Worm (Caenorhabditis elegans) whole organism, young adult: ENCODE measurements around the gene istr-1.
A peak's percentile ranks its signal among the peaks of the same experiment; 100 is the strongest.

Source experiments
- B0019.2 ChIP-seq: fragments of 200-800 bp; sonication (Bioruptor generic); conservative IDR thresholded peaks from 2 replicates; pipeline ENCODE4 v1.3.6; 2022; ENCODE audit warnings: missing genetic modification reagents, missing genetic modification characterization, missing compliant biosample characterization
- C06A6.2 ChIP-seq: fragments of 200-800 bp; sonication (Bioruptor generic); conservative IDR thresholded peaks from 2 replicates; pipeline ENCODE4 v1.3.6; 2022; ENCODE audit warnings: missing genetic modification characterization, missing compliant biosample characterization
- F33H1.4 ChIP-seq: fragments of 200-800 bp; sonication (Bioruptor generic); IDR thresholded peaks from 2 replicates; pipeline ENCODE4 v1.3.6; 2022; ENCODE audit warnings: missing genetic modification reagents, missing genetic modification characterization, missing compliant biosample characterization
- F52B5.7 ChIP-seq: sonication (generic microtip); optimal IDR thresholded peaks from 2 replicates; lab custom pipeline; 2016; ENCODE audit warnings: mild to moderate bottlenecking, missing genetic modification characterization, missing compliant biosample characterization
- F57A8.1 ChIP-seq: fragments of 200-800 bp; sonication (Bioruptor generic); optimal IDR thresholded peaks from 2 replicates; lab custom pipeline; 2018; ENCODE audit warnings: mild to moderate bottlenecking, missing genetic modification characterization, moderate library complexity, missing compliant biosample characterization
- K11D2.4 ChIP-seq: fragments of 200-800 bp; sonication (Bioruptor generic); IDR thresholded peaks from 2 replicates; pipeline ENCODE4 v1.3.6; 2022; ENCODE audit warnings: missing genetic modification reagents, missing genetic modification characterization, missing compliant biosample characterization
- T07F8.4 ChIP-seq: sonication (generic microtip); optimal IDR thresholded peaks from 2 replicates; lab custom pipeline; 2016; ENCODE audit warnings: mild to moderate bottlenecking, missing genetic modification characterization, moderate library complexity, missing compliant biosample characterization
- Y53F4B.3 ChIP-seq: fragments of 200-800 bp; sonication (Bioruptor generic); IDR thresholded peaks from 2 replicates; pipeline ENCODE4 v1.3.6; 2022; ENCODE audit warnings: missing genetic modification reagents, missing genetic modification characterization, missing compliant biosample characterization
- Y95B8A.8 ChIP-seq: fragments of 200-800 bp; sonication (Bioruptor generic); IDR thresholded peaks from 2 replicates; pipeline ENCODE4 v1.3.6; 2022; ENCODE audit warnings: missing genetic modification reagents, missing genetic modification characterization, missing compliant biosample characterization
- akir-1 ChIP-seq: fragments of 200-800 bp; sonication (Bioruptor generic); optimal IDR thresholded peaks from 2 replicates; lab custom pipeline; 2018; ENCODE audit warnings: mild to moderate bottlenecking, missing genetic modification characterization, moderate library complexity, missing compliant biosample characterization
- attf-6 ChIP-seq: fragments of 200-800 bp; sonication (Bioruptor generic); IDR thresholded peaks from 2 replicates; pipeline ENCODE4 v1.3.6; 2022; ENCODE audit warnings: missing genetic modification reagents, missing genetic modification characterization, missing compliant biosample characterization
- ceh-27 ChIP-seq: fragments of 200-800 bp; sonication (Bioruptor generic); optimal IDR thresholded peaks from 2 replicates; lab custom pipeline; 2018; ENCODE audit warnings: mild to moderate bottlenecking, missing genetic modification characterization, moderate library complexity, missing compliant biosample characterization
- ceh-58 ChIP-seq: fragments of 200-800 bp; sonication (Bioruptor generic); IDR thresholded peaks from 2 replicates; pipeline ENCODE4 v1.3.6; 2022; ENCODE audit warnings: missing genetic modification characterization, missing compliant biosample characterization
- die-1 ChIP-seq: sonication (generic microtip); optimal IDR thresholded peaks from 2 replicates; lab custom pipeline; 2016; ENCODE audit warnings: missing genotype, mild to moderate bottlenecking, missing genetic modification characterization, missing compliant biosample characterization
- egl-18 ChIP-seq: fragments of 200-800 bp; sonication (Bioruptor generic); IDR thresholded peaks from 2 replicates; pipeline ENCODE4 v1.3.6; 2022; ENCODE audit warnings: missing genetic modification reagents, missing genetic modification characterization, missing compliant biosample characterization
- hlh-26 ChIP-seq: fragments of 200-800 bp; sonication (Bioruptor generic); conservative IDR thresholded peaks from 2 replicates; pipeline ENCODE4 v1.3.6; 2022; ENCODE audit warnings: missing genetic modification reagents, missing genetic modification characterization, missing compliant biosample characterization
- lin-54 ChIP-seq: fragments of 200-800 bp; sonication (Bioruptor generic); optimal IDR thresholded peaks from 2 replicates; lab custom pipeline; 2018; ENCODE audit warnings: mild to moderate bottlenecking, missing genetic modification characterization, missing compliant biosample characterization
- lsy-27 ChIP-seq: sonication (generic microtip); optimal IDR thresholded peaks from 2 replicates; lab custom pipeline; 2017; ENCODE audit warnings: missing genetic modification characterization, mild to moderate bottlenecking, missing compliant biosample characterization, antibody characterized with exemption, missing genotype, borderline replicate concordance; ENCODE audit not compliant: insufficient read depth
- madf-3 ChIP-seq: fragments of 200-800 bp; sonication (Bioruptor generic); IDR thresholded peaks from 2 replicates; pipeline ENCODE4 v1.3.6; 2022; ENCODE audit warnings: missing genetic modification reagents, missing genetic modification characterization, missing compliant biosample characterization
- madf-6 ChIP-seq: fragments of 200-800 bp; sonication (Bioruptor generic); IDR thresholded peaks from 2 replicates; pipeline ENCODE4 v1.3.6; 2022; ENCODE audit warnings: missing genetic modification reagents, missing genetic modification characterization, missing compliant biosample characterization
- madf-8 ChIP-seq: fragments of 200-800 bp; sonication (Bioruptor generic); conservative IDR thresholded peaks from 2 replicates; pipeline ENCODE4 v1.3.6; 2022; ENCODE audit warnings: missing genetic modification reagents, missing genetic modification characterization, missing compliant biosample characterization
- mel-28 ChIP-seq: sonication (generic microtip); optimal IDR thresholded peaks from 2 replicates; lab custom pipeline; 2016; ENCODE audit warnings: borderline replicate concordance, mild to moderate bottlenecking, missing genetic modification characterization, missing compliant biosample characterization
- nfya-1 ChIP-seq: sonication (generic microtip); optimal IDR thresholded peaks from 2 replicates; lab custom pipeline; 2017; ENCODE audit warnings: antibody characterized with exemption, missing compliant biosample characterization, missing genetic modification characterization, borderline replicate concordance; ENCODE audit not compliant: insufficient read depth
- nfyb-1 ChIP-seq: fragments of 200-800 bp; sonication (Bioruptor generic); IDR thresholded peaks from 2 replicates; pipeline ENCODE4 v1.3.6; 2022; ENCODE audit warnings: missing genetic modification reagents, missing genetic modification characterization, missing compliant biosample characterization
- nhr-120 ChIP-seq: fragments of 200-800 bp; sonication (Bioruptor generic); IDR thresholded peaks from 2 replicates; pipeline ENCODE4 v1.3.6; 2022; ENCODE audit warnings: missing genetic modification characterization, missing compliant biosample characterization
- pha-4 ChIP-seq: fragments of 150-350 bp; sonication (generic microtip); optimal IDR thresholded peaks from 2 replicates; lab custom pipeline; 2014; ENCODE audit warnings: missing biosample characterization, missing genetic modification reagents, missing genetic modification characterization
- rpc-1 ChIP-seq, 2 experiments: fragments of 150-350 bp in 1 of 2; sonication (generic microtip) in 1 of 2; optimal IDR thresholded peaks; 2 replicates each; lab custom pipeline; 2014 to 2018; ENCODE audit warnings: missing biosample characterization in 1 of 2, missing genetic modification characterization in 1 of 2, missing genetic modification reagents in 1 of 2, missing genotype in 1 of 2
- sea-2 ChIP-seq: fragments of 200-800 bp; sonication (Bioruptor generic); IDR thresholded peaks from 2 replicates; pipeline ENCODE4 v1.3.6; 2022; ENCODE audit warnings: missing genetic modification characterization, missing compliant biosample characterization
- snpc-1.3 ChIP-seq: sonication (generic microtip); optimal IDR thresholded peaks from 2 replicates; lab custom pipeline; 2017; ENCODE audit warnings: missing genetic modification characterization, mild to moderate bottlenecking, missing compliant biosample characterization, antibody characterized with exemption, moderate library complexity, missing genotype, missing genetic modification reagents; ENCODE audit not compliant: insufficient read depth
- sptf-2 ChIP-seq: fragments of 200-800 bp; sonication (Bioruptor generic); optimal IDR thresholded peaks from 2 replicates; lab custom pipeline; 2018; ENCODE audit warnings: mild to moderate bottlenecking, missing genetic modification characterization, missing compliant biosample characterization
- ztf-3 ChIP-seq: fragments of 200-800 bp; sonication (Bioruptor generic); optimal IDR thresholded peaks from 2 replicates; lab custom pipeline; 2018; ENCODE audit warnings: mild to moderate bottlenecking, missing genetic modification characterization, missing compliant biosample characterization
- ztf-6 ChIP-seq: fragments of 200-800 bp; sonication (Bioruptor generic); IDR thresholded peaks from 2 replicates; pipeline ENCODE4 v1.3.6; 2022; ENCODE audit warnings: missing genetic modification reagents, missing genetic modification characterization, missing compliant biosample characterization

istr-1 gene

DNA sequence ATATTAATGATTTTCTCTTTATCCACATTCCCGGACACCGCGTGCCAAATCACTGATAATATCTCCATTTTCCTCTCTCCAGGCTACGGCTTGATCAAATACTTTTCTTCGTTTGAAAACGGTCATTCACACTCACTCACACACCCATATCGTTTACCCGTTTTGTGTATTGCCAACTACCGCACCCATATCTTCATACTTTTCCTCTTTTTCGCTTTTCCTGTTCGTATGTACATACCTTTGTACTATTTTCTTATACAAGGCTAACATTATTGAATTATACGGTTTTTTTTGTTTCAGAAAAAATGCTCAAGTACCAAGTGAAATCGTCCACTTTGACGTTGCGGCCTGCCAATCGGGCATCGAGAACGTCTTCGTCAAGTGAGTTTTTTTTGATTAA, 29.7 kb upstream of the istr-1 start, which contains the start of gene W05B10.4:
Gene W05B10.4, plus strand, starts transcription at position 301 of the 400 bp plus-strand sequence.
- no peak for TF ChIP-seq nfyb-1
- peak; percentile 10 for TF ChIP-seq ceh-27 (GFP tag; lab: Kevin White, UChicago)

DNA sequence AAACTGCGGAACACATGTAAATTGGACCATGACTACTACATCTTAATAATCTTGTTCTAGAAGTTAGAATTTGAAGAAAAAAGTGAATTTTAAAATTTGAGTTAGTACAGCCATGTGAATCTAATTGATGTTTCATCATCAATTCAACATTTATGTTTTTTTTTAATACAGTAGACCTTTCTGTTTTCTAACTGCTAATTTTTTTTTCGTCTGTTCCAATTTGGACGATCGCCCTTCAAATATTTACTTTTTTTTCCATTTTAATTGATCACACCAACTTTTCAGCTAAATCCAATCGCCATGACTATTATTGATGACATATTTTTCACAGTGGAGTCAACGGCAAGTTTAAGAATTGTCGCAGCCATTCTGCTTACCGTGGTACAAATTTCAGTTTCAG, 27.1 kb upstream of the istr-1 start, which contains the start of gene srx-116:
Gene srx-116, plus strand, starts transcription at position 301 of the 400 bp plus-strand sequence.
- TF ChIP-seq K11D2.4 (GFP tag; lab: Robert Waterston, UW) (no peak), attf-6 (GFP tag; lab: Robert Waterston, UW) (no peak), nfyb-1 (no peak), ztf-3 (GFP tag; lab: Kevin White, UChicago) (no peak), Y53F4B.3 (GFP tag; lab: Robert Waterston, UW) (no peak), F52B5.7 (tag; lab: Kevin White, UChicago) (no peak), snpc-1.3 (tag; lab: Kevin White, UChicago) (no peak), pha-4 (no peak), lsy-27 (tag; lab: Kevin White, UChicago) (no peak), rpc-1 (optimal IDR thresholded peaks at IDR 0.05; lab: Kevin White, UChicago) (no peak), rpc-1 (tag; optimal IDR thresholded peaks at IDR 0.05; lab: Kevin White, UChicago) (no peak), B0019.2 (no peak), mel-28 (tag; lab: Kevin White, UChicago) (no peak)

DNA sequence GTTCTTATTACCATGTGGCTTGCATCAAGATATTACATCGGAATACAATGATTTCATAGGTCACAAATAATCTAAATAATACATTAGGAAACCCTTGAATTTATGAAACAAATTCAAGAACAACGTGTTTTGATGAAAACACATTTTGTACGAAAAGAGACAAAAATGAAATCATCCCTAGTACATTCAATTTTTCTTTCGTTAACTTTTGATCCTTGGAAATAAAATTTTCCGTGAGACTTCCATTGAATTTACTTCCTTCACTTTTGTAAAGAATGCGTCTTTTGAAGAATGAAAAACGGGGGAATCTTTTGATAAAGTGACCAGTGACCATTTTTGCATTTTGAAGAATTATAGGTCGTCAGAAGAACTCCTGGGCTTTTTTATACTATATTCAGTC, 23.9 kb upstream of the istr-1 start:
- no peak for TF ChIP-seq sea-2 (GFP tag; lab: Robert Waterston, UW)
- no peak for TF ChIP-seq akir-1 (GFP tag; lab: Kevin White, UChicago)
- TF ChIP-seq hlh-26 (GFP tag; lab: Robert Waterston, UW), result no peak
- TF ChIP-seq madf-8, result no peak
- TF ChIP-seq madf-3 (GFP tag; lab: Robert Waterston, UW), result no peak
- no peak for TF ChIP-seq sptf-2 (GFP tag; lab: Kevin White, UChicago)
- no peak for TF ChIP-seq madf-6 (GFP tag; lab: Robert Waterston, UW)
- no peak for TF ChIP-seq attf-6 (GFP tag; lab: Robert Waterston, UW)
- no peak for TF ChIP-seq Y95B8A.8
- TF ChIP-seq F33H1.4 (GFP tag; lab: Robert Waterston, UW), result no peak
- TF ChIP-seq lin-54 (GFP tag; lab: Kevin White, UChicago), result no peak
- no peak for TF ChIP-seq nfya-1 (tag; lab: Kevin White, UChicago)
- TF ChIP-seq T07F8.4 (tag; lab: Kevin White, UChicago), result no peak
- TF ChIP-seq C06A6.2 (GFP tag; lab: Robert Waterston, UW), result no peak
- no peak for TF ChIP-seq egl-18 (GFP tag; lab: Robert Waterston, UW)

DNA sequence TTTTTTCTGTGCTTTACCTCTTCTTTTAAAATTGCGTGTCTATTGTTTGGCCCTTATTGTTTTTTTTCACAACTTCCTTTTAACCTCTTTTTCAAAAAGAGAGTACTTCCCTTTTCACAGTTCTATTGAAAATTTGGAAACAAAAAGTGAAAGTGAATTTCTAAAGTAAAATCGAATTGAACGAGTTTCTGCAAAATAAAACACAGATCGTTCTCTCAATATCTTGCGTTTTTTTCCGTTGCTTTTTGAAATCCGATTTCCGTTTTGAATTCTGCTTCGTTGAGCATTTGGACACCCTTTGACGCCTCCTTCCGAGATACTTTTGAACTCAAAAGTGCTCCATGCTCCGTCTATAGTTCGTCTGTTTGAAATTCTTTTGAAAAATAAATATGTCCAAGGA, 21.4 kb upstream of the istr-1 start:
- TF ChIP-seq die-1 (tag; lab: Kevin White, UChicago), result no peak

DNA sequence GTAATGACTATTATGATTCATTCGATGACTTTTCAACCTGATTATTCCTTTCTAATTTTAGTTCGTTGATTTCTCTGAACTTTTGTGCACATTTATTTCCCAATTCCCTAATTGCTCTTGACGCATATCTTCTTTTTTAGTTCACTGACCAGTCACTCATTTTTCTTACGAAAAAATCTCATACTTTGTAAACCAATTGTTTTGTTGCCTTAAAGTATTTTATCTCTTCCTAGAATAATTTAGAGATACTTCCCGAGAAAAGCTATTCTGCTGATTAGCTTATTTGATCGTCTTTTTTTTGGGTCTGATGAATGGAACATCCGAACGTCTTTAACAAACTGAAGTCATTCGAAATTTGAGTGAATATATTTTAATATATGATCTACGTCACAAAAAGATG, 18.4 kb upstream of the istr-1 start:
- TF ChIP-seq F57A8.1, result no peak

DNA sequence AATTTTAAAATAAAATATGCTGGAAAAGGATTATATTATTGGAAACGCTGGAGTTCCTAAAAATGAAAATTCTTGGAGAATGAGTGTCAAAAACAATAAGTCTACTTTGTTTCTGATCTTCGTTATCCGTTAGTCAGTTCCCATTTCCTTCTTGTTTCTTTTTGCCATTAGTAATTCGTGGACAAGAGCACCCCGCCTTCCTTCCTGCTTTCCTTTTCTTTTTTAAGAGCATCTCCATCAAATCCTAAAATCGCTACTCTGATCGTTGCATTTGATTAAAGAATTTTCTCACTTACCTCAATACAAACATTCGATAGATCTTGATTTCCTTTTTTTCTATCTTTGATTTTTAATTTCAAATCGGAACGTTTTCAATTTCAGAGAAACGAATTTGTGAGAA, 17.9 kb upstream of the istr-1 start, which contains the start of gene frpr-15:
Gene frpr-15, plus strand, starts transcription at position 301 of the 400 bp plus-strand sequence.
- TF ChIP-seq ceh-58 (GFP tag; lab: Robert Waterston, UW), result no peak
- no peak for TF ChIP-seq nhr-120 (GFP tag; lab: Robert Waterston, UW)
- TF ChIP-seq ztf-6, result no peak
